Fruit fly (Drosophila melanogaster) whole organism, embryonic: Measurements from ENCODE around the gene sp3.

ENCODE experiments used
- CG2120 ChIP-seq: fragments of 200-800 bp; sonication (Bioruptor generic); optimal IDR thresholded peaks from 3 replicates; lab custom pipeline; 2016; ENCODE audit warnings: missing biosample characterization, missing genetic modification characterization
- CG2875 ChIP-seq: fragments of 200-800 bp; sonication (Bioruptor generic); optimal IDR thresholded peaks from 2 replicates; lab custom pipeline; 2017; ENCODE audit warnings: missing biosample characterization, mild to moderate bottlenecking, missing genetic modification characterization, missing genetic modification reagents
- CG32772 ChIP-seq: fragments of 200-800 bp; sonication (Bioruptor generic); IDR thresholded peaks from 2 replicates; pipeline ENCODE4 v1.3.6; 2022; ENCODE audit warnings: missing biosample characterization, missing genetic modification characterization
- CG4282 ChIP-seq: fragments of 200-800 bp; sonication (Bioruptor generic); optimal IDR thresholded peaks from 2 replicates; lab custom pipeline; 2016; ENCODE audit warnings: missing biosample characterization, missing genetic modification characterization
- CG4854 ChIP-seq: fragments of 200-800 bp; sonication (Bioruptor generic); optimal IDR thresholded peaks from 2 replicates; lab custom pipeline; 2016; ENCODE audit warnings: missing biosample characterization, missing genetic modification characterization, inconsistent platforms
- Camta ChIP-seq: fragments of 200-800 bp; sonication (Bioruptor generic); optimal IDR thresholded peaks from 2 replicates; lab custom pipeline; 2016; ENCODE audit warnings: missing biosample characterization, missing genetic modification characterization
- Dref ChIP-seq: fragments of 200-800 bp; sonication (Bioruptor generic); IDR thresholded peaks from 2 replicates; pipeline ENCODE4 v1.3.6; 2022; ENCODE audit warnings: missing biosample characterization, missing genetic modification characterization
- fu2 ChIP-seq: fragments of 200-800 bp; sonication (Bioruptor generic); optimal IDR thresholded peaks from 2 replicates; lab custom pipeline; 2016; ENCODE audit warnings: missing biosample characterization, missing genetic modification characterization
- lmd ChIP-seq: fragments of 200-800 bp; sonication (Bioruptor generic); IDR thresholded peaks from 2 replicates; pipeline ENCODE4 v1.3.6; 2022; ENCODE audit warnings: missing biosample characterization, missing genetic modification characterization

- TF ChIP-seq Dref (GFP tag; lab: Robert Waterston, UW) (no peak), CG2120 (GFP tag; lab: Kevin White, UChicago) (no peak), CG4854 (no peak), lmd (GFP tag; lab: Robert Waterston, UW) (no peak), fu2 (GFP tag; lab: Kevin White, UChicago) (no peak), CG32772 (GFP tag; lab: Robert Waterston, UW) (no peak), CG2875 (GFP tag; lab: Kevin White, UChicago) (no peak), CG4282 (GFP tag; lab: Kevin White, UChicago) (no peak), Camta (GFP tag; lab: Kevin White, UChicago) (no peak)
Measured at dm6 chr3R:21528529-21528928, 7.8 kb downstream of the sp3 start.
